Fruit fly (Drosophila melanogaster): Measurements from ENCODE around the gene ppk10.
A peak's percentile ranks its signal among the peaks of the same experiment; 100 is the strongest.

The ppk10 gene

DNA sequence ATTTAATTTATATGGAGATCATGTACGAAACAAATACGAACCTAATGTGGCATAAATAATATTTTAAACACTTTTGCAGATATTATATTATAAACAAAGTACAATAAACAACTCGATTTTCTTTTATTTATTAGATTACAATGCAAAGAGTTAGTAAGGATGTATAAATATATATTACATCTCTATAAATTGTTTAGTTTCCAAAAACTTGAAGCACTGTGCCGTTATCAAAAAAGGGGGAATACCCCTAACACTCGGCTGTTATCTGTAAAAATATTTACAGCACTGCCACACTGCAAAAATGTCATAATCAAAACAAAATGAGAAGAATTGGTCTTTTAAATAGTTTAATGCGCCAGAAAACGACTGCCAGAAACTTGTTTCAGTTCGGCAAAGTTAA, 23.7 kb downstream of the ppk10 start, which contains the start of gene CG5188 (continued):
- TF ChIP-seq gem (tag; optimal IDR thresholded peaks at IDR 0.05), result peak; percentile 74
- peak; percentile 3 for TF ChIP-seq Dp (GFP tag; optimal IDR thresholded peaks at IDR 0.05)
- TF ChIP-seq org-1 (GFP tag; optimal IDR thresholded peaks at IDR 0.05), result no peak
- no peak for TF ChIP-seq CG11093 (GFP tag; IDR thresholded peaks at IDR 0.05)
- TF ChIP-seq CG12391 (tag; optimal IDR thresholded peaks at IDR 0.05), result peak; percentile 67
- peak; percentile 73; the same call in 2 of the 3 replicates for TF ChIP-seq ci (GFP tag; IDR thresholded peaks at IDR 0.05)
- TF ChIP-seq CoRest (tag; optimal IDR thresholded peaks at IDR 0.05), result peak; percentile 51
- TF ChIP-seq CkIIα-i1 (GFP tag; IDR thresholded peaks at IDR 0.05), result no peak
- peak; percentile 62; the same call in 1 of the 2 replicates for TF ChIP-seq CG9932 (GFP tag; IDR thresholded peaks at IDR 0.05)
- no peak for TF ChIP-seq CG6654 (GFP tag; optimal IDR thresholded peaks at IDR 0.05)
- TF ChIP-seq Xrp1 (GFP tag; IDR thresholded peaks at IDR 0.05), result peak; percentile 62; the same call in 1 of the 2 replicates
- no peak for TF ChIP-seq bowl (GFP tag; IDR thresholded peaks at IDR 0.05)
- no peak for TF ChIP-seq ERR (GFP tag; optimal IDR thresholded peaks at IDR 0.05)
- TF ChIP-seq hb (GFP tag; IDR thresholded peaks at IDR 0.05; ENCODE audit: partially characterized antibody), result no peak
- TF ChIP-seq D19A (tag; optimal IDR thresholded peaks at IDR 0.05), result no peak
- no peak for TF ChIP-seq E2f1 (GFP tag; IDR thresholded peaks at IDR 0.05)
- peak; percentile 20 for TF ChIP-seq CG7271 (tag; optimal IDR thresholded peaks at IDR 0.05)
- TF ChIP-seq prd (optimal IDR thresholded peaks at IDR 0.05), result no peak
- 0 out of 3 replicates have a peak, but pooled peaks have one; percentile 23 for TF ChIP-seq prd (GFP tag; IDR thresholded peaks at IDR 0.05)
- TF ChIP-seq repo (GFP tag; optimal IDR thresholded peaks at IDR 0.05), result no peak
- TF ChIP-seq TFAM (GFP tag; optimal IDR thresholded peaks at IDR 0.05), result no peak
- no peak for TF ChIP-seq Atf3 (GFP tag; optimal IDR thresholded peaks at IDR 0.05)
- peak; percentile 21 for TF ChIP-seq CG1647 (GFP tag; optimal IDR thresholded peaks at IDR 0.05)
- no peak for TF ChIP-seq CG10321 (GFP tag; IDR thresholded peaks at IDR 0.05)
- TF ChIP-seq grau (tag; optimal IDR thresholded peaks at IDR 0.05), result peak; percentile 69
- no peak for TF ChIP-seq br (optimal IDR thresholded peaks at IDR 0.05)
- 0 out of 3 replicates have a peak, but pooled peaks have one; percentile 45 for TF ChIP-seq CG6791 (GFP tag; IDR thresholded peaks at IDR 0.05; ENCODE audit: partially characterized antibody)
- TF ChIP-seq dati (GFP tag; IDR thresholded peaks at IDR 0.05), result no peak
- no peak for TF ChIP-seq lov (optimal IDR thresholded peaks at IDR 0.05)
- TF ChIP-seq lov (GFP tag; IDR thresholded peaks at IDR 0.05), result no peak
- peak; percentile 11; the same call in 2 of the 3 replicates for TF ChIP-seq zen2 (GFP tag; IDR thresholded peaks at IDR 0.05; ENCODE audit: partially characterized antibody)
- TF ChIP-seq zfh1 (GFP tag; IDR thresholded peaks at IDR 0.05), result peak; percentile 37; the same call in 1 of the 3 replicates
- TF ChIP-seq Doc2 (GFP tag; IDR thresholded peaks at IDR 0.05), result no peak
- no peak for TF ChIP-seq HmgD (GFP tag; optimal IDR thresholded peaks at IDR 0.05)
- TF ChIP-seq dpn (GFP tag; optimal IDR thresholded peaks at IDR 0.05), result peak; percentile 15 to 56
- no peak for TF ChIP-seq CG32767 (GFP tag; IDR thresholded peaks at IDR 0.05)
- TF ChIP-seq nom (GFP tag; optimal IDR thresholded peaks at IDR 0.05), result peak; percentile 49
- TF ChIP-seq CG13424 (tag; optimal IDR thresholded peaks at IDR 0.05), result peak; percentile 64
- TF ChIP-seq odd (GFP tag; optimal IDR thresholded peaks at IDR 0.05), result no peak
- TF ChIP-seq Hsf (GFP tag; optimal IDR thresholded peaks at IDR 0.05), result peak; percentile 27
- TF ChIP-seq lola (GFP tag; optimal IDR thresholded peaks at IDR 0.05), result peak in 1 of 3 experiments; percentile 37
- no peak for TF ChIP-seq btn (GFP tag; optimal IDR thresholded peaks at IDR 0.05)
- no peak for TF ChIP-seq ash1 (GFP tag; optimal IDR thresholded peaks at IDR 0.05)
- TF ChIP-seq CG6854 (GFP tag; optimal IDR thresholded peaks at IDR 0.05), result no peak
- TF ChIP-seq CG3407 (GFP tag; optimal IDR thresholded peaks at IDR 0.05), result no peak
- peak; percentile 67 for TF ChIP-seq slbo (GFP tag; IDR thresholded peaks at IDR 0.05)
- peak; percentile 20 for TF ChIP-seq CHES-1-like (GFP tag; optimal IDR thresholded peaks at IDR 0.05)
- TF ChIP-seq HHEX (GFP tag; optimal IDR thresholded peaks at IDR 0.05), result no peak
- TF ChIP-seq bcd (GFP tag; optimal IDR thresholded peaks at IDR 0.05), result no peak
- no peak for TF ChIP-seq pho (GFP tag; optimal IDR thresholded peaks at IDR 0.05)
- peak; percentile 19 for TF ChIP-seq Oli (tag; optimal IDR thresholded peaks at IDR 0.05)
- peak; percentile 55 for TF ChIP-seq trem (tag; optimal IDR thresholded peaks at IDR 0.05)

Data from whole organism, embryonic.